Worm (Caenorhabditis elegans) whole organism, late embryonic: ENCODE data around the gene Y75B7AR.1.

Experiments used
- ama-1 ChIP-seq: fragments of 150-350 bp; optimal IDR thresholded peaks from 2 replicates; lab custom pipeline; 2014
- ceh-14 ChIP-seq: sonication (generic microtip); optimal IDR thresholded peaks from 2 replicates; lab custom pipeline; 2016; ENCODE audit warnings: missing genotype, missing genetic modification characterization, missing compliant biosample characterization
- che-1 ChIP-seq: sonication (generic microtip); optimal IDR thresholded peaks from 2 replicates; lab custom pipeline; 2016; ENCODE audit warnings: mild to moderate bottlenecking, missing genetic modification characterization, missing compliant biosample characterization
- ets-4 ChIP-seq: sonication (generic microtip); optimal IDR thresholded peaks from 2 replicates; lab custom pipeline; 2016; ENCODE audit warnings: missing genetic modification characterization, missing compliant biosample characterization
- hlh-6 ChIP-seq: sonication (generic microtip); optimal IDR thresholded peaks from 2 replicates; lab custom pipeline; 2016; ENCODE audit warnings: missing genotype, missing genetic modification characterization, missing compliant biosample characterization
- hlh-8 ChIP-seq: sonication (generic microtip); optimal IDR thresholded peaks from 2 replicates; lab custom pipeline; 2016; ENCODE audit warnings: missing genotype, missing genetic modification characterization, missing compliant biosample characterization
- unc-55 ChIP-seq: sonication (generic microtip); optimal IDR thresholded peaks from 2 replicates; lab custom pipeline; 2017; ENCODE audit warnings: missing biosample characterization, missing genetic modification reagents, missing genetic modification characterization

DNA sequence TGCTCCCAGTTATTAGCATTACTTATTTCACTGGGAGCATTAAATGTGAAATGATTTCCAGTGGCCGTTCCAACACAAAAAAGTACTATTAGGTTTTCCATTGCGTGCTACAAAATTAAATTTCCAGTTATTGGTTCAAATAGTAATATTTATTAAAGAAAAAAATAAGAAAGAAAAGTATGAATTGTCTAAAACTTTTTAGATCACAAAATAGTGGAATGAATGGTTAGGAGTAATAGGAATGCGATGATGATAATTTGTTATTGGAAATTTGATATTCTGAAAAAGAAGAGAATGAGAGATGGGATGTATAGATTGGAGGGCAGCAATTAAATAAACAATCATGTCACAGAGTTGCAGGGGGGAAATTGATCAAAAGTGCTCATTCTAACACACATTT, 34.7 kb downstream of the Y75B7AR.1 start, which contains the start of gene Y75B7AL.2:
- TF ChIP-seq ets-4 (tag; lab: Kevin White, UChicago), result no peak
- TF ChIP-seq unc-55 (GFP tag; lab: Kevin White, UChicago), result no peak
- TF ChIP-seq hlh-8 (tag; lab: Kevin White, UChicago), result no peak
- no peak for TF ChIP-seq che-1 (tag; lab: Kevin White, UChicago)
- no peak for TF ChIP-seq ceh-14 (tag; lab: Kevin White, UChicago)
- no peak for TF ChIP-seq ama-1 (lab: Kevin White, UChicago)
- no peak for TF ChIP-seq hlh-6
